Worm (Caenorhabditis elegans) whole organism, early embryonic: ENCODE data around the gene C18D11.3.

Experiments
- B0310.2 ChIP-seq: sonication (generic microtip); optimal IDR thresholded peaks from 2 replicates; lab custom pipeline; 2016; ENCODE audit warnings: mild to moderate bottlenecking, missing genetic modification characterization, missing compliant biosample characterization
- aly-1 ChIP-seq: sonication (generic microtip); optimal IDR thresholded peaks from 2 replicates; lab custom pipeline; 2016; ENCODE audit warnings: missing genetic modification characterization, missing compliant biosample characterization
- ama-1 ChIP-seq: fragments of 150-350 bp; optimal IDR thresholded peaks from 2 replicates; lab custom pipeline; 2014
- ceh-36 ChIP-seq: sonication (generic microtip); optimal IDR thresholded peaks from 2 replicates; lab custom pipeline; 2016; ENCODE audit warnings: missing genetic modification characterization, inconsistent platforms, missing compliant biosample characterization
- flt-1 ChIP-seq: fragments of 200-800 bp; sonication (Bioruptor generic); IDR thresholded peaks from 2 replicates; pipeline ENCODE4 v1.3.6; 2022; ENCODE audit warnings: missing genetic modification characterization, missing compliant biosample characterization
- hmg-4 ChIP-seq: fragments of 200-800 bp; sonication (Bioruptor generic); optimal IDR thresholded peaks from 2 replicates; lab custom pipeline; 2018; ENCODE audit warnings: mild to moderate bottlenecking, missing genetic modification characterization, missing compliant biosample characterization
- hnd-1 ChIP-seq: sonication (generic microtip); optimal IDR thresholded peaks from 2 replicates; lab custom pipeline; 2016; ENCODE audit warnings: missing genetic modification characterization, missing compliant biosample characterization
- pes-1 ChIP-seq: fragments of 200-800 bp; sonication (Bioruptor generic); IDR thresholded peaks from 2 replicates; pipeline ENCODE4 v1.3.6; 2022; ENCODE audit warnings: missing genetic modification reagents, missing genetic modification characterization, missing compliant biosample characterization
- tbx-11 ChIP-seq: fragments of 200-800 bp; sonication (Bioruptor generic); IDR thresholded peaks from 2 replicates; pipeline ENCODE4 v1.3.6; 2022; ENCODE audit warnings: missing genetic modification characterization, missing compliant biosample characterization
- tbx-37 ChIP-seq: fragments of 200-800 bp; sonication (Bioruptor generic); conservative IDR thresholded peaks from 2 replicates; pipeline ENCODE4 v1.3.6; 2022; ENCODE audit warnings: missing genetic modification reagents, missing genetic modification characterization, missing compliant biosample characterization

DNA sequence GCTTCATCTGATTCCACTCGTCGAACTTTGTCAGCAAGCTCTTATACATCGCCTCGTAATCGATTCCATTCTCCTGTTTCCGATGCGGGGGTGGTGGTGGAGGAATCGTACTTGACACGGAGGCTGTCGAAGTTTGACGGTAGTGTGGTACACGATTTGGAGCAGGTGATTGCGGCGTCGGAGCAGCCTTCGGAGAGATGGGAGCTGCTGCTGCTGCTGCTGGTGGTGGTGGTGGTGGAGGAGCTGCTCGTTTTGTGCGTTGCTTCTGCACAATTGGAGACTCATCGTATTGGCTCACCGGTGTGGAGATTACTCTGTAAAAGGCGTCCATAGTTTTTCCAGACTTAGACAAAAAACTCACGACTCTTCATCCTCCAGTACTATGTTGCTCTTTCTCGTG, 51.0 kb downstream of the C18D11.3 start:
- TF ChIP-seq ceh-36 (tag; lab: Kevin White, UChicago) = no peak
- no peak for TF ChIP-seq B0310.2 (tag; lab: Kevin White, UChicago)
- TF ChIP-seq ama-1 = no peak
- TF ChIP-seq flt-1 = no peak
- TF ChIP-seq pes-1 = no peak
- no peak for TF ChIP-seq aly-1
- no peak for TF ChIP-seq tbx-37
- no peak for TF ChIP-seq hmg-4 (GFP tag; lab: Kevin White, UChicago)
- no peak for TF ChIP-seq hnd-1 (tag; lab: Kevin White, UChicago)
- no peak for TF ChIP-seq tbx-11
